Fruit fly (Drosophila melanogaster): ENCODE results near the gene CG8679.

Gene CG8679

DNA sequence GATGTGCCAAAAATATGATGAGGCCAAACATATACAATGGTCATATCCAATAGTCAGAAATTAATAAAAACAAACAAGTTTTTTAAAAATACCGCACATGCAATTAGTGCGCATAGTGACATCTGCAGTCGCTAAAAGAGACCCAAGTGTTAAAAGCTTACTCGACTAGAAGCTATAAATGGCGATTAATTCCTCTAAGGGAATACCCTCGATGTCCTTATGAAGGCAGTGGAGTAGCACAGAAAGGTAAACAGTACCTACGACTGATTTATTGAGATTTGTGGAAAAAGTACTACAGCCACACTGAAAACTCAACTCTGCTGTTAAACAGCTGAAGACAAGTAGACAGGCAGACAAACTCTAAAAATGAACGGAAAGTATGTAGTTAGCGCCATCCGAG, 42.5 kb upstream of the CG8679 start (continued):
- TF ChIP-seq Xbp1 (GFP tag; optimal IDR thresholded peaks at IDR 0.05) (peak; percentile 25), lilli (GFP tag; optimal IDR thresholded peaks at IDR 0.05) (peak; percentile 40), CG2199 (GFP tag; IDR thresholded peaks at IDR 0.05) (peak; percentile 86), ewg (GFP tag; optimal IDR thresholded peaks at IDR 0.05) (no peak), CG14710 (tag; optimal IDR thresholded peaks at IDR 0.05) (peak; percentile 68), Taf1 (GFP tag; IDR thresholded peaks at IDR 0.05) (no peak), Lhr (GFP tag; optimal IDR thresholded peaks at IDR 0.05) (peak; percentile 34), YL-1 (GFP tag; optimal IDR thresholded peaks at IDR 0.05) (peak; percentile 47), CG17186 (GFP tag; optimal IDR thresholded peaks at IDR 0.05) (peak; percentile 41), Antp (GFP tag; optimal IDR thresholded peaks at IDR 0.05) (peak; percentile 54), CG9932 (GFP tag; IDR thresholded peaks at IDR 0.05) (no peak), gem (tag; optimal IDR thresholded peaks at IDR 0.05) (peak; percentile 35), CG14014 (GFP tag; IDR thresholded peaks at IDR 0.05) (0 out of 2 replicates have a peak, but pooled peaks have one; percentile 33), CG17568 (GFP tag; optimal IDR thresholded peaks at IDR 0.05) (peak; percentile 15), Scr (GFP tag; IDR thresholded peaks at IDR 0.05; ENCODE audit: partially characterized antibody) (peak; percentile 43), phol (tag; optimal IDR thresholded peaks at IDR 0.05) (peak; percentile 75), grau (tag; optimal IDR thresholded peaks at IDR 0.05) (peak; percentile 33), Dek (tag; optimal IDR thresholded peaks at IDR 0.05) (no peak), CG18262 (tag; optimal IDR thresholded peaks at IDR 0.05) (peak; percentile 29), CG8924 (tag; optimal IDR thresholded peaks at IDR 0.05) (peak; percentile 7), CG30020 (tag; optimal IDR thresholded peaks at IDR 0.05) (peak; percentile 75), CG13424 (tag; optimal IDR thresholded peaks at IDR 0.05) (peak; percentile 1), crp (GFP tag; optimal IDR thresholded peaks at IDR 0.05) (peak in 1 of 2 experiments; percentile 62), E2f2 (GFP tag; IDR thresholded peaks at IDR 0.05) (peak; percentile 43), CG33213 (GFP tag; optimal IDR thresholded peaks at IDR 0.05) (peak; percentile 51), Side (GFP tag; optimal IDR thresholded peaks at IDR 0.05) (peak; percentile 9), lbe (GFP tag; optimal IDR thresholded peaks at IDR 0.05) (peak; percentile 23), tgo (GFP tag; IDR thresholded peaks at IDR 0.05) (no peak), CG13287 (GFP tag; IDR thresholded peaks at IDR 0.05; ENCODE audit: partially characterized antibody) (peak; percentile 51; the same call in 1 of the 2 replicates), CG5953 (GFP tag; IDR thresholded peaks at IDR 0.05) (no peak), ems (GFP tag; optimal IDR thresholded peaks at IDR 0.05) (peak; percentile 36), Hr51 (GFP tag; optimal IDR thresholded peaks at IDR 0.05) (peak in 1 of 2 experiments; percentile 20), Dp (GFP tag; optimal IDR thresholded peaks at IDR 0.05) (peak; percentile 20), CG2120 (GFP tag; optimal IDR thresholded peaks at IDR 0.05) (peak; percentile 22), CG11456 (GFP tag; IDR thresholded peaks at IDR 0.05) (no peak), Fer3 (tag; optimal IDR thresholded peaks at IDR 0.05) (peak; percentile 17), CG17359 (tag; optimal IDR thresholded peaks at IDR 0.05) (peak; percentile 8), CG17802 (tag; optimal IDR thresholded peaks at IDR 0.05) (peak; percentile 67), MBD-R2 (GFP tag; IDR thresholded peaks at IDR 0.05) (0 out of 2 replicates have a peak, but pooled peaks have one; percentile 48), CG13894 (tag; optimal IDR thresholded peaks at IDR 0.05) (peak; percentile 55), CG31441 (GFP tag; IDR thresholded peaks at IDR 0.05) (no peak), CG33557 (GFP tag; optimal IDR thresholded peaks at IDR 0.05) (peak; percentile 17), chif (GFP tag; optimal IDR thresholded peaks at IDR 0.05) (peak in 1 of 2 experiments; percentile 24), disco-r (GFP tag; optimal IDR thresholded peaks at IDR 0.05) (peak; percentile 37), CG12391 (tag; optimal IDR thresholded peaks at IDR 0.05) (peak; percentile 34), HLH54F (GFP tag; optimal IDR thresholded peaks at IDR 0.05) (peak; percentile 5), Vsx1 (GFP tag; optimal IDR thresholded peaks at IDR 0.05) (peak; percentile 0), hkb (optimal IDR thresholded peaks at IDR 0.05) (no peak), hkb (GFP tag; IDR thresholded peaks at IDR 0.05) (0 out of 2 replicates have a peak, but pooled peaks have one; percentile 16), mam (GFP tag; optimal IDR thresholded peaks at IDR 0.05) (peak; percentile 16)

Data from whole organism, embryonic.